Fruit fly (Drosophila melanogaster): ENCODE results near the gene mRpL28.

DNA sequence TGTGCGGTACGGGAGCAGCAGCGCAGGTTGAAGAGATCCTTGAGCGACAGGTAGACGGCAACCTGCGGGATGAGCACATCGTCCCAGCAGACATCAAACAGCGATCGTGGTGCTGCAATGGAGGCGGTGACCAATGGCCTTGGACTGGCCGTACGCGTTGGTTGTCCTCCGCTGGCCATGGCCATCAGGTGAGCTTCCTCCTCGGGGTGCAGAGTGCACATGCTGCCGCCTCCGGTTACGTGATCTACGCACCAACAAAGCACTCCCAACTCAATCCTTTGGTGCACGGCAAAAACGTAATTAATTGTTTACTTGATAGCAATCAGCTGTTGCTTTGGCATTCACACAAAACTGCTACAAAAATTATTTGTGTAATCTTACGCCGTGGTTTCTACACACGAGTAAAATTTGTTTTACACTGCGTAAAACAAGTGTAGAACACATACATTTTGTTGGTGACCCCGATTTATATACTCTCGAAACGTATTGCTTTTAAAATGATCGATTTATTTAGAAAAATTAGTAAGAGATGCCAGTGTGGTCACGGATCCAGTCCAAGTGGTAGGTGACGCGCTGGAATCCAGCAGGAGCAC is 24.2 kb upstream of the mRpL28 start, which contains the start of gene jet:
- TF ChIP-seq pad (GFP tag; optimal IDR thresholded peaks at IDR 0.05), result no peak
- TF ChIP-seq CG7045 (GFP tag; optimal IDR thresholded peaks at IDR 0.05), result no peak
- no peak for TF ChIP-seq cnc (optimal IDR thresholded peaks at IDR 0.05)
- no peak for TF ChIP-seq kay (GFP tag; ENCODE audit: borderline replicate concordance)
- no peak for TF ChIP-seq Mnt (GFP tag; optimal IDR thresholded peaks at IDR 0.05)
- TF ChIP-seq CG33017 (tag; optimal IDR thresholded peaks at IDR 0.05), result no peak
- no peak for TF ChIP-seq CG7101 (tag; optimal IDR thresholded peaks at IDR 0.05)
- TF ChIP-seq CG1620 (GFP tag; optimal IDR thresholded peaks at IDR 0.05), result no peak
- no peak for TF ChIP-seq Hr96 (GFP tag; optimal IDR thresholded peaks at IDR 0.05)
- no peak for TF ChIP-seq CG14711 (tag; optimal IDR thresholded peaks at IDR 0.05)
- TF ChIP-seq Crg-1 (GFP tag; optimal IDR thresholded peaks at IDR 0.05), result no peak
- TF ChIP-seq CG11617 (GFP tag; optimal IDR thresholded peaks at IDR 0.05), result no peak
- TF ChIP-seq Clk (GFP tag; optimal IDR thresholded peaks at IDR 0.05), result no peak
- no peak for TF ChIP-seq CG12768 (GFP tag; optimal IDR thresholded peaks at IDR 0.05)
